Worm (Caenorhabditis elegans) whole organism, early embryonic: ENCODE measurements around the gene gcy-5.

Source experiments
- B0310.2 ChIP-seq: sonication (generic microtip); optimal IDR thresholded peaks from 2 replicates; lab custom pipeline; 2016; ENCODE audit warnings: mild to moderate bottlenecking, missing genetic modification characterization, missing compliant biosample characterization
- F13C5.2 ChIP-seq: sonication (generic microtip); optimal IDR thresholded peaks from 2 replicates; lab custom pipeline; 2017; ENCODE audit warnings: mild to moderate bottlenecking, missing genetic modification characterization, inconsistent platforms, missing compliant biosample characterization
- aly-1 ChIP-seq: sonication (generic microtip); optimal IDR thresholded peaks from 2 replicates; lab custom pipeline; 2016; ENCODE audit warnings: missing genetic modification characterization, missing compliant biosample characterization
- ama-1 ChIP-seq: fragments of 150-350 bp; optimal IDR thresholded peaks from 2 replicates; lab custom pipeline; 2014
- ceh-13 ChIP-seq: fragments of 200-800 bp; sonication (Bioruptor generic); optimal IDR thresholded peaks from 2 replicates; lab custom pipeline; 2018; ENCODE audit warnings: mild to moderate bottlenecking, missing genetic modification characterization, missing compliant biosample characterization
- ceh-36 ChIP-seq: sonication (generic microtip); optimal IDR thresholded peaks from 2 replicates; lab custom pipeline; 2016; ENCODE audit warnings: missing genetic modification characterization, inconsistent platforms, missing compliant biosample characterization
- ets-7 ChIP-seq: sonication (generic microtip); optimal IDR thresholded peaks from 2 replicates; lab custom pipeline; 2016; ENCODE audit warnings: missing genotype, missing genetic modification characterization, missing compliant biosample characterization
- flt-1 ChIP-seq: fragments of 200-800 bp; sonication (Bioruptor generic); IDR thresholded peaks from 2 replicates; pipeline ENCODE4 v1.3.6; 2022; ENCODE audit warnings: missing genetic modification characterization, missing compliant biosample characterization
- hmbx-1 ChIP-seq: sonication (generic microtip); optimal IDR thresholded peaks from 2 replicates; lab custom pipeline; 2016; ENCODE audit warnings: mild to moderate bottlenecking, missing genetic modification characterization, missing compliant biosample characterization
- hmg-4 ChIP-seq: fragments of 200-800 bp; sonication (Bioruptor generic); optimal IDR thresholded peaks from 2 replicates; lab custom pipeline; 2018; ENCODE audit warnings: mild to moderate bottlenecking, missing genetic modification characterization, missing compliant biosample characterization
- hnd-1 ChIP-seq: sonication (generic microtip); optimal IDR thresholded peaks from 2 replicates; lab custom pipeline; 2016; ENCODE audit warnings: missing genetic modification characterization, missing compliant biosample characterization
- pes-1 ChIP-seq: fragments of 200-800 bp; sonication (Bioruptor generic); IDR thresholded peaks from 2 replicates; pipeline ENCODE4 v1.3.6; 2022; ENCODE audit warnings: missing genetic modification reagents, missing genetic modification characterization, missing compliant biosample characterization
- scrt-1 ChIP-seq: fragments of 200-800 bp; sonication (Bioruptor generic); IDR thresholded peaks from 2 replicates; pipeline ENCODE4 v1.3.6; 2022; ENCODE audit warnings: missing genetic modification characterization, missing compliant biosample characterization
- sea-1 ChIP-seq: fragments of 200-800 bp; sonication (Bioruptor generic); conservative IDR thresholded peaks from 2 replicates; pipeline ENCODE4 v1.3.6; 2022; ENCODE audit warnings: missing genetic modification characterization, missing compliant biosample characterization
- tbx-11 ChIP-seq: fragments of 200-800 bp; sonication (Bioruptor generic); IDR thresholded peaks from 2 replicates; pipeline ENCODE4 v1.3.6; 2022; ENCODE audit warnings: missing genetic modification characterization, missing compliant biosample characterization
- tbx-37 ChIP-seq: fragments of 200-800 bp; sonication (Bioruptor generic); conservative IDR thresholded peaks from 2 replicates; pipeline ENCODE4 v1.3.6; 2022; ENCODE audit warnings: missing genetic modification reagents, missing genetic modification characterization, missing compliant biosample characterization
- tra-4 ChIP-seq: sonication (generic microtip); optimal IDR thresholded peaks from 2 replicates; lab custom pipeline; 2017; ENCODE audit warnings: missing genetic modification characterization, missing compliant biosample characterization

gcy-5 gene

ce11 chrII:10271093-10271492 lies 44.9 kb downstream of the gcy-5 start, which contains the start of gene F54B3.4:
F54B3.4 (minus strand) TSS chrII:10271193.
- TF ChIP-seq aly-1 (tag; lab: Kevin White, UChicago) = no peak
- TF ChIP-seq ama-1 (lab: Kevin White, UChicago) = no peak
- TF ChIP-seq scrt-1 (GFP tag; lab: Robert Waterston, UW) = no peak
- TF ChIP-seq pes-1 (GFP tag; lab: Robert Waterston, UW) = no peak

ce11 chrII:10270052-10270451 lies 46.0 kb downstream of the gcy-5 start, which contains the start of gene F54B3.2:
F54B3.2 (minus strand) TSS chrII:10270152.
- TF ChIP-seq F13C5.2 (tag; lab: Kevin White, UChicago) (no peak), sea-1 (no peak)

- no peak for TF ChIP-seq tbx-37 (GFP tag; lab: Robert Waterston, UW)
- TF ChIP-seq tbx-11 (GFP tag; lab: Robert Waterston, UW) = no peak
- no peak for TF ChIP-seq hmg-4
- TF ChIP-seq tra-4 (tag; lab: Kevin White, UChicago) = no peak
- TF ChIP-seq sea-1 = no peak
- no peak for TF ChIP-seq ceh-13 (GFP tag; lab: Kevin White, UChicago)
- TF ChIP-seq hmbx-1 (tag; lab: Kevin White, UChicago) = no peak
- no peak for TF ChIP-seq ets-7
- no peak for TF ChIP-seq aly-1 (tag; lab: Kevin White, UChicago)
- TF ChIP-seq pes-1 (GFP tag; lab: Robert Waterston, UW) = no peak
- TF ChIP-seq F13C5.2 (tag; lab: Kevin White, UChicago) = no peak
- TF ChIP-seq hnd-1 (tag; lab: Kevin White, UChicago) = no peak
- no peak for TF ChIP-seq ama-1 (lab: Kevin White, UChicago)
- no peak for TF ChIP-seq flt-1 (GFP tag; lab: Robert Waterston, UW)
- no peak for TF ChIP-seq scrt-1 (GFP tag; lab: Robert Waterston, UW)
- TF ChIP-seq B0310.2 (tag; lab: Kevin White, UChicago) = no peak
- no peak for TF ChIP-seq ceh-36 (tag; lab: Kevin White, UChicago)
Observed at ce11 chrII:10261261-10261660, 54.8 kb downstream of the gcy-5 start.
